Worm (Caenorhabditis elegans): ENCODE data around the gene clec-241.

- TF ChIP-seq ama-1 (optimal IDR thresholded peaks at IDR 0.05) (no peak), unc-62 (GFP tag; optimal IDR thresholded peaks at IDR 0.05) (no peak), unc-39 (tag; optimal IDR thresholded peaks at IDR 0.05) (no peak), nhr-12 (tag; optimal IDR thresholded peaks at IDR 0.05) (no peak)
Measured at ce11 chrV:16992383-16992782, 20.7 kb downstream of the clec-241 start.
